Worm (Caenorhabditis elegans) whole organism, early embryonic: ENCODE results near the gene C56A3.4.

Experiments used
- aly-1 ChIP-seq: sonication (generic microtip); optimal IDR thresholded peaks from 2 replicates; lab custom pipeline; 2016; ENCODE audit warnings: missing genetic modification characterization, missing compliant biosample characterization
- ceh-36 ChIP-seq: sonication (generic microtip); optimal IDR thresholded peaks from 2 replicates; lab custom pipeline; 2016; ENCODE audit warnings: missing genetic modification characterization, inconsistent platforms, missing compliant biosample characterization
- ets-7 ChIP-seq: sonication (generic microtip); optimal IDR thresholded peaks from 2 replicates; lab custom pipeline; 2016; ENCODE audit warnings: missing genotype, missing genetic modification characterization, missing compliant biosample characterization
- flt-1 ChIP-seq: fragments of 200-800 bp; sonication (Bioruptor generic); IDR thresholded peaks from 2 replicates; pipeline ENCODE4 v1.3.6; 2022; ENCODE audit warnings: missing genetic modification characterization, missing compliant biosample characterization
- hnd-1 ChIP-seq: sonication (generic microtip); optimal IDR thresholded peaks from 2 replicates; lab custom pipeline; 2016; ENCODE audit warnings: missing genetic modification characterization, missing compliant biosample characterization
- pes-1 ChIP-seq: fragments of 200-800 bp; sonication (Bioruptor generic); IDR thresholded peaks from 2 replicates; pipeline ENCODE4 v1.3.6; 2022; ENCODE audit warnings: missing genetic modification reagents, missing genetic modification characterization, missing compliant biosample characterization
- tbx-11 ChIP-seq: fragments of 200-800 bp; sonication (Bioruptor generic); IDR thresholded peaks from 2 replicates; pipeline ENCODE4 v1.3.6; 2022; ENCODE audit warnings: missing genetic modification characterization, missing compliant biosample characterization
- tbx-37 ChIP-seq: fragments of 200-800 bp; sonication (Bioruptor generic); conservative IDR thresholded peaks from 2 replicates; pipeline ENCODE4 v1.3.6; 2022; ENCODE audit warnings: missing genetic modification reagents, missing genetic modification characterization, missing compliant biosample characterization

ce11 chrV:13578637-13579036 lies 27.1 kb upstream of the C56A3.4 start, which contains the start of gene C50B8.6:
- TF ChIP-seq aly-1 (no peak), ceh-36 (tag; lab: Kevin White, UChicago) (no peak), hnd-1 (tag; lab: Kevin White, UChicago) (no peak), tbx-11 (GFP tag; lab: Robert Waterston, UW) (no peak), ets-7 (tag; lab: Kevin White, UChicago) (no peak), tbx-37 (GFP tag; lab: Robert Waterston, UW) (no peak), pes-1 (GFP tag; lab: Robert Waterston, UW) (no peak), flt-1 (no peak)
